Worm (Caenorhabditis elegans) whole organism, L3 larva: ENCODE results near the gene osm-10.

Experiments
- ama-1 ChIP-seq: fragments of 150-350 bp; optimal IDR thresholded peaks from 2 replicates; lab custom pipeline; 2018
- fos-1 ChIP-seq: fragments of 150-350 bp; optimal IDR thresholded peaks from 2 replicates; lab custom pipeline; 2014; ENCODE audit warnings: missing biosample characterization, missing genetic modification characterization
- jun-1 ChIP-seq: fragments of 150-350 bp; optimal IDR thresholded peaks from 2 replicates; lab custom pipeline; 2014; ENCODE audit warnings: missing biosample characterization, missing genetic modification reagents, missing genetic modification characterization
- mdl-1 ChIP-seq: fragments of 150-350 bp; optimal IDR thresholded peaks from 2 replicates; lab custom pipeline; 2014; ENCODE audit warnings: missing biosample characterization, missing genetic modification characterization
- nfya-1 ChIP-seq: sonication (generic microtip); optimal IDR thresholded peaks from 2 replicates; lab custom pipeline; 2017; ENCODE audit warnings: missing genetic modification characterization, mild to moderate bottlenecking, missing compliant biosample characterization, antibody characterized with exemption, moderate library complexity; ENCODE audit not compliant: insufficient read depth
- nhr-12 ChIP-seq: fragments of 150-350 bp; optimal IDR thresholded peaks from 2 replicates; lab custom pipeline; 2014; ENCODE audit warnings: missing biosample characterization, missing genetic modification characterization
- nhr-25 ChIP-seq: sonication (generic microtip); optimal IDR thresholded peaks from 2 replicates; lab custom pipeline; 2017; ENCODE audit warnings: missing biosample characterization, missing genetic modification characterization
- ztf-4 ChIP-seq: fragments of 150-350 bp; optimal IDR thresholded peaks from 2 replicates; lab custom pipeline; 2014; ENCODE audit warnings: missing biosample characterization, missing genetic modification characterization

DNA sequence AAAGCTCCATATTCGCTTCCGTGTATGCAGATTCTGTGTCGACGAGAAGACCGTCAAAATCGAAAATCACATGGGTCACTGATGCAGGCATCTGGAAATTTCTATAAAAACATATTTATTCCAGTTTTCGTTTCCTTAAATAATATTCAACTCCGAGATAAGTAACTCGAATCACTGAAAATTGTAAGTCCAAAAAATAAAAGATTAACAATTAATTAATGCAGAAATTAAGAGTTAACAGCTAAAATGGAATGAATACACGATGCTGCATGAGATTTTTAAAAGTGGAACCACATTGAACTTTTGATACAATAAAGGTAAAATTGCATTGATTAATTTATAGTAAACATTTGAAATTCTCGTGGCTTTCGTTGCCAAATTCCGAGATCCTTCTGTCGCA, 12.2 kb upstream of the osm-10 start, which contains the start of gene R151.10:
- TF ChIP-seq mdl-1 (tag; lab: Kevin White, UChicago), result no peak
- TF ChIP-seq fos-1, result no peak
- TF ChIP-seq jun-1 (tag; lab: Kevin White, UChicago), result no peak
- no peak for TF ChIP-seq nhr-25 (tag; lab: Kevin White, UChicago)
- no peak for TF ChIP-seq nhr-12 (tag; lab: Kevin White, UChicago)
- no peak for TF ChIP-seq ama-1
- TF ChIP-seq nfya-1 (tag; lab: Kevin White, UChicago), result no peak
- TF ChIP-seq ztf-4 (tag; lab: Kevin White, UChicago), result no peak
